Worm (Caenorhabditis elegans) whole organism, L3 larva: ENCODE results near the gene F53H2.1.

Experiments used
- R02D3.7 ChIP-seq: fragments of 150-350 bp; optimal IDR thresholded peaks from 2 replicates; lab custom pipeline; 2014; ENCODE audit warnings: missing biosample characterization, missing genetic modification characterization
- ZK546.5 ChIP-seq: sonication (generic microtip); optimal IDR thresholded peaks from 2 replicates; lab custom pipeline; 2017; ENCODE audit warnings: missing biosample characterization, missing genetic modification characterization
- aly-2 ChIP-seq: fragments of 150-350 bp; optimal IDR thresholded peaks from 2 replicates; lab custom pipeline; 2014; ENCODE audit warnings: missing biosample characterization, missing genetic modification characterization
- ama-1 ChIP-seq: fragments of 150-350 bp; optimal IDR thresholded peaks from 2 replicates; lab custom pipeline; 2018
- ceh-16 ChIP-seq: sonication (generic microtip); optimal IDR thresholded peaks from 2 replicates; lab custom pipeline; 2017; ENCODE audit warnings: missing biosample characterization, missing genetic modification characterization
- ceh-28 ChIP-seq: fragments of 150-350 bp; optimal IDR thresholded peaks from 2 replicates; lab custom pipeline; 2014; ENCODE audit warnings: missing biosample characterization, missing genetic modification reagents, missing genetic modification characterization
- ceh-82 ChIP-seq: fragments of 150-350 bp; optimal IDR thresholded peaks from 2 replicates; lab custom pipeline; 2014; ENCODE audit warnings: missing biosample characterization, missing genetic modification characterization
- ceh-9 ChIP-seq: sonication (generic microtip); optimal IDR thresholded peaks from 2 replicates; lab custom pipeline; 2018; ENCODE audit warnings: missing biosample characterization, missing genetic modification characterization
- daf-12 ChIP-seq: fragments of 150-350 bp; optimal IDR thresholded peaks from 2 replicates; lab custom pipeline; 2014; ENCODE audit warnings: missing biosample characterization, missing genetic modification reagents, missing genetic modification characterization
- egl-27 ChIP-seq: sonication (generic microtip); optimal IDR thresholded peaks from 4 replicates; lab custom pipeline; 2017; ENCODE audit warnings: missing biosample characterization, missing genetic modification reagents, missing genetic modification characterization
- egl-5 ChIP-seq: fragments of 150-350 bp; optimal IDR thresholded peaks from 2 replicates; lab custom pipeline; 2017; ENCODE audit warnings: missing biosample characterization, missing genetic modification reagents, missing genetic modification characterization, inconsistent platforms
- elt-1 ChIP-seq: fragments of 150-350 bp; optimal IDR thresholded peaks from 2 replicates; lab custom pipeline; 2014; ENCODE audit warnings: missing biosample characterization, missing genetic modification characterization
- elt-2 ChIP-seq: sonication (generic microtip); optimal IDR thresholded peaks from 2 replicates; lab custom pipeline; 2016; ENCODE audit warnings: missing genetic modification reagents, mild to moderate bottlenecking, missing genetic modification characterization, missing compliant biosample characterization
- elt-3 ChIP-seq, 3 experiments: fragments of 150-350 bp in 1 of 3; sonication (generic microtip) in 2 of 3; optimal IDR thresholded peaks; 2 replicates in 2 of 3; 4 replicates in 1 of 3; lab custom pipeline; 2014 to 2017; ENCODE audit warnings: missing biosample characterization in 3 of 3, missing genetic modification characterization in 3 of 3
- eor-1 ChIP-seq, 2 experiments: fragments of 150-350 bp; optimal IDR thresholded peaks; 2 replicates each; lab custom pipeline; 2014 to 2018; ENCODE audit warnings: missing biosample characterization in 2 of 2, missing genetic modification characterization in 2 of 2
- fkh-10 ChIP-seq: sonication (generic microtip); optimal IDR thresholded peaks from 2 replicates; lab custom pipeline; 2017; ENCODE audit warnings: missing biosample characterization, missing genetic modification reagents, missing genetic modification characterization
- fkh-2 ChIP-seq: fragments of 150-350 bp; optimal IDR thresholded peaks from 2 replicates; lab custom pipeline; 2014; ENCODE audit warnings: missing biosample characterization, missing genetic modification reagents, missing genetic modification characterization
- fos-1 ChIP-seq: fragments of 150-350 bp; optimal IDR thresholded peaks from 2 replicates; lab custom pipeline; 2014; ENCODE audit warnings: missing biosample characterization, missing genetic modification characterization
- hmg-11 ChIP-seq: sonication (generic microtip); optimal IDR thresholded peaks from 2 replicates; lab custom pipeline; 2016; ENCODE audit warnings: missing genetic modification characterization, missing compliant biosample characterization
- jun-1 ChIP-seq: fragments of 150-350 bp; optimal IDR thresholded peaks from 2 replicates; lab custom pipeline; 2014; ENCODE audit warnings: missing biosample characterization, missing genetic modification reagents, missing genetic modification characterization
- lin-15B ChIP-seq: fragments of 150-350 bp; optimal IDR thresholded peaks from 2 replicates; lab custom pipeline; 2014; ENCODE audit warnings: missing biosample characterization, missing genetic modification characterization
- lin-39 ChIP-seq: fragments of 150-350 bp; optimal IDR thresholded peaks from 2 replicates; lab custom pipeline; 2018; ENCODE audit warnings: missing biosample characterization, missing genetic modification reagents, missing genetic modification characterization
- lsy-12 ChIP-seq: sonication (generic microtip); optimal IDR thresholded peaks from 2 replicates; lab custom pipeline; 2016; ENCODE audit warnings: mild to moderate bottlenecking, missing genetic modification characterization, missing compliant biosample characterization
- mdl-1 ChIP-seq: fragments of 150-350 bp; optimal IDR thresholded peaks from 2 replicates; lab custom pipeline; 2014; ENCODE audit warnings: missing biosample characterization, missing genetic modification characterization
- mml-1 ChIP-seq: fragments of 150-350 bp; sonication (generic microtip); optimal IDR thresholded peaks from 3 replicates; lab custom pipeline; 2014; ENCODE audit warnings: missing biosample characterization, missing genetic modification characterization
- nfya-1 ChIP-seq: sonication (generic microtip); optimal IDR thresholded peaks from 2 replicates; lab custom pipeline; 2017; ENCODE audit warnings: missing genetic modification characterization, mild to moderate bottlenecking, missing compliant biosample characterization, antibody characterized with exemption, moderate library complexity; ENCODE audit not compliant: insufficient read depth
- nhr-11 ChIP-seq: fragments of 150-350 bp; optimal IDR thresholded peaks from 2 replicates; lab custom pipeline; 2014; ENCODE audit warnings: missing biosample characterization, missing genetic modification characterization
- nhr-12 ChIP-seq: fragments of 150-350 bp; optimal IDR thresholded peaks from 2 replicates; lab custom pipeline; 2014; ENCODE audit warnings: missing biosample characterization, missing genetic modification characterization
- nhr-23 ChIP-seq: fragments of 150-350 bp; optimal IDR thresholded peaks from 2 replicates; lab custom pipeline; 2014; ENCODE audit warnings: missing biosample characterization, missing genetic modification reagents, missing genetic modification characterization
- nhr-237 ChIP-seq: fragments of 150-350 bp; optimal IDR thresholded peaks from 2 replicates; lab custom pipeline; 2014; ENCODE audit warnings: missing biosample characterization, missing genetic modification characterization
- nhr-25 ChIP-seq: sonication (generic microtip); optimal IDR thresholded peaks from 2 replicates; lab custom pipeline; 2017; ENCODE audit warnings: missing biosample characterization, missing genetic modification characterization
- nhr-28 ChIP-seq: fragments of 150-350 bp; optimal IDR thresholded peaks from 2 replicates; lab custom pipeline; 2014; ENCODE audit warnings: missing biosample characterization, missing genetic modification characterization
- nhr-43 ChIP-seq: sonication (generic microtip); optimal IDR thresholded peaks from 2 replicates; lab custom pipeline; 2016; ENCODE audit warnings: mild to moderate bottlenecking, missing genetic modification characterization, missing compliant biosample characterization; ENCODE audit not compliant: poor library complexity, severe bottlenecking
- nhr-67 ChIP-seq: fragments of 150-350 bp; optimal IDR thresholded peaks from 2 replicates; lab custom pipeline; 2014; ENCODE audit warnings: missing biosample characterization, missing genetic modification characterization
- nhr-76 ChIP-seq: fragments of 150-350 bp; sonication (generic microtip); optimal IDR thresholded peaks from 5 replicates; lab custom pipeline; 2014; ENCODE audit warnings: missing biosample characterization, missing genetic modification characterization
- nhr-77 ChIP-seq: fragments of 150-350 bp; optimal IDR thresholded peaks from 2 replicates; lab custom pipeline; 2014; ENCODE audit warnings: missing biosample characterization, missing genetic modification characterization
- pha-4 ChIP-seq: fragments of 150-350 bp; optimal IDR thresholded peaks from 2 replicates; lab custom pipeline; 2014; ENCODE audit warnings: missing biosample characterization, missing genetic modification reagents, missing genetic modification characterization
- pqm-1 ChIP-seq: fragments of 150-350 bp; optimal IDR thresholded peaks from 2 replicates; lab custom pipeline; 2017; ENCODE audit warnings: missing biosample characterization, missing genetic modification characterization, inconsistent platforms
- sea-2 ChIP-seq: fragments of 150-350 bp; sonication (generic microtip); optimal IDR thresholded peaks from 4 replicates; lab custom pipeline; 2014; ENCODE audit warnings: missing biosample characterization, missing genetic modification reagents, missing genetic modification characterization
- skn-1 ChIP-seq: fragments of 150-350 bp; optimal IDR thresholded peaks from 2 replicates; lab custom pipeline; 2014; ENCODE audit warnings: missing biosample characterization, missing genetic modification characterization
- snpc-4 ChIP-seq: fragments of 150-350 bp; optimal IDR thresholded peaks from 2 replicates; lab custom pipeline; 2014; ENCODE audit warnings: missing biosample characterization, missing genetic modification characterization
- tbx-2 ChIP-seq: sonication (generic microtip); optimal IDR thresholded peaks from 2 replicates; lab custom pipeline; 2016; ENCODE audit warnings: mild to moderate bottlenecking, missing genetic modification characterization, missing compliant biosample characterization
- unc-39 ChIP-seq: sonication (generic microtip); optimal IDR thresholded peaks from 4 replicates; lab custom pipeline; 2017; ENCODE audit warnings: missing biosample characterization, missing genetic modification characterization
- unc-62 ChIP-seq: fragments of 150-350 bp; sonication (generic microtip); optimal IDR thresholded peaks from 4 replicates; lab custom pipeline; 2014; ENCODE audit warnings: missing biosample characterization, missing genetic modification reagents, missing genetic modification characterization
- zag-1 ChIP-seq: fragments of 150-350 bp; optimal IDR thresholded peaks from 2 replicates; lab custom pipeline; 2014; ENCODE audit warnings: missing biosample characterization, missing genetic modification characterization
- ztf-11 ChIP-seq: fragments of 150-350 bp; optimal IDR thresholded peaks from 2 replicates; lab custom pipeline; 2014; ENCODE audit warnings: missing biosample characterization, missing genetic modification characterization
- ztf-4 ChIP-seq: fragments of 150-350 bp; optimal IDR thresholded peaks from 2 replicates; lab custom pipeline; 2014; ENCODE audit warnings: missing biosample characterization, missing genetic modification characterization

The F53H2.1 gene

DNA sequence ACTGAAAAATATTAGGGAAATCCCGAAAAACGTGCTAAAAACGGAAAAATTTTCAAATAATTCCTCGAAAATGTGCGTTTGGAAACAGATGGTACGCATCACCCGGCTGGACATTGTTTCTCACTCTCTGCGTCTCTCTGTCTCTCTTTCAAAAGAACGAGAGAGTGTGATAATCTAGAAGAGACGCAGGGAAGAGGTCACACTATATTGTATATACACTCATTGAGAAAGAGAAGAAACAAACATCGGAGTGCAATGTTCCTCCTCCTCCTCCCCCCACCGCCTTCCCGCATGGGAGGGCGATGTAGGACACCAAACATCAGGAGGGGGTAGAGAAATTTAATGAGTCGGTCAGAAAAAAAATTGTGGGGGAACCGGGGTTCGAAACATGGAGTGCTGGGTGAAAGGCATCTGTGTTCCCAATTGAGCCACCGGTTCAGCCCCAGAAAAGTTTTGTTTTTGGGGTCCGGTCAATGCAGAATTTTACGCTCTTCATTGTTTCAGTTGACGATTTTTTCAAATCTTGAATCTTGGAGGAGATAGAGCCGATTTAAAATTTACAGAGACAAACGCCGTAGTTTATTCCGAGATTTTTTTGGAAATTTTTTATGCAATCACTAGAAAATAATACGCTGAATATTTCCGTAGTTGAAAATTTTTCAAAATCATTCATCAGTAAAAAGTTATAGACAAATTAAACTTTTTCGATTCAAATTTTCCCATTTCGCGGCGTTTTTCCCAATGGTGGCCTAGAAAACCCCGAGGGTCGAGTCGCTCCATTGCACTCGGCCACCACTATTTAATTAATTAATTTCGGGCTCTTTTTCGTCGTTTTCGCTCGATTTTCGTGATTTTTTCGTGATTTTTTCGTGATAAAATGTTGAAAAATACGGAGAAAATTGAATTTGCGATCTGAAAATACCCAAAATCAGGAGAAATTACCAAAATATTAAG, 37.0 kb downstream of the F53H2.1 start:
- no peak for TF ChIP-seq mml-1 (tag; lab: Kevin White, UChicago)
- TF ChIP-seq ceh-16 (tag; lab: Kevin White, UChicago) = no peak
- TF ChIP-seq elt-3 (tag; optimal IDR thresholded peaks at IDR 0.05; lab: Kevin White, UChicago) = no peak
- peak; percentile 12 for TF ChIP-seq lin-39 (tag; lab: Kevin White, UChicago)
- TF ChIP-seq nhr-25 (tag; lab: Kevin White, UChicago) = peak; percentile 29
- no peak for TF ChIP-seq egl-5 (tag; lab: Kevin White, UChicago)
- TF ChIP-seq zag-1 (tag; lab: Kevin White, UChicago) = no peak
- TF ChIP-seq nhr-76 (tag; lab: Kevin White, UChicago) = no peak
- no peak for TF ChIP-seq unc-62 (GFP tag; lab: Kevin White, UChicago)
- no peak for TF ChIP-seq aly-2 (tag; lab: Kevin White, UChicago)
- TF ChIP-seq hmg-11 (tag; lab: Kevin White, UChicago) = peak; percentile 20
- no peak for TF ChIP-seq nhr-28 (tag; lab: Kevin White, UChicago)
- no peak for TF ChIP-seq ceh-82
- no peak for TF ChIP-seq nhr-77
- no peak for TF ChIP-seq skn-1 (tag; lab: Kevin White, UChicago)
- no peak for TF ChIP-seq unc-39 (tag; lab: Kevin White, UChicago)
- no peak for TF ChIP-seq ztf-4
- peak; percentile 60 for TF ChIP-seq elt-2 (tag; lab: Kevin White, UChicago)
- no peak for TF ChIP-seq nhr-67 (tag; lab: Kevin White, UChicago)
- TF ChIP-seq egl-27 (tag; lab: Kevin White, UChicago) = peak; percentile 46
- no peak for TF ChIP-seq sea-2 (GFP tag; lab: Kevin White, UChicago)
- TF ChIP-seq elt-1 (tag; lab: Kevin White, UChicago) = no peak
- TF ChIP-seq pqm-1 (tag; lab: Kevin White, UChicago) = peak; percentile 71
- TF ChIP-seq eor-1 (tag; optimal IDR thresholded peaks at IDR 0.05; lab: Kevin White, UChicago) = no peak
- TF ChIP-seq lsy-12 (tag; lab: Kevin White, UChicago) = no peak
- no peak for TF ChIP-seq tbx-2 (tag; lab: Kevin White, UChicago)
- TF ChIP-seq fos-1 = no peak
- TF ChIP-seq nhr-12 (tag; lab: Kevin White, UChicago) = no peak
- no peak for TF ChIP-seq R02D3.7 (tag; lab: Kevin White, UChicago)
- no peak for TF ChIP-seq fkh-2 (tag; lab: Kevin White, UChicago)
- TF ChIP-seq ama-1 (lab: Kevin White, UChicago) = no peak
- peak; percentile 56 for TF ChIP-seq nfya-1 (tag; lab: Kevin White, UChicago)
- no peak for TF ChIP-seq nhr-237 (tag; lab: Kevin White, UChicago)
- TF ChIP-seq nhr-23 (tag; lab: Kevin White, UChicago) = peak; percentile 56
- TF ChIP-seq pha-4 (tag; lab: Kevin White, UChicago) = peak; percentile 89
- TF ChIP-seq daf-12 (tag; lab: Kevin White, UChicago) = no peak
- no peak for TF ChIP-seq ceh-9 (tag; lab: Kevin White, UChicago)
- no peak for TF ChIP-seq nhr-43
- TF ChIP-seq ZK546.5 (tag; lab: Kevin White, UChicago) = no peak
- TF ChIP-seq snpc-4 (tag; lab: Kevin White, UChicago) = no peak
- no peak for TF ChIP-seq ztf-11 (tag; lab: Kevin White, UChicago)
- peak; percentile 37 for TF ChIP-seq ceh-28 (tag; lab: Kevin White, UChicago)
- TF ChIP-seq jun-1 = peak; percentile 67
- peak; percentile 5 for TF ChIP-seq fkh-10
- no peak for TF ChIP-seq nhr-11 (tag; lab: Kevin White, UChicago)
- peak; percentile 13 for TF ChIP-seq mdl-1
- peak; percentile 44 for TF ChIP-seq lin-15B
